Worm (Caenorhabditis elegans): ENCODE results near the gene C32D5.14.
A peak's percentile ranks its signal among the peaks of the same experiment; 100 is the strongest.

Gene C32D5.14

DNA sequence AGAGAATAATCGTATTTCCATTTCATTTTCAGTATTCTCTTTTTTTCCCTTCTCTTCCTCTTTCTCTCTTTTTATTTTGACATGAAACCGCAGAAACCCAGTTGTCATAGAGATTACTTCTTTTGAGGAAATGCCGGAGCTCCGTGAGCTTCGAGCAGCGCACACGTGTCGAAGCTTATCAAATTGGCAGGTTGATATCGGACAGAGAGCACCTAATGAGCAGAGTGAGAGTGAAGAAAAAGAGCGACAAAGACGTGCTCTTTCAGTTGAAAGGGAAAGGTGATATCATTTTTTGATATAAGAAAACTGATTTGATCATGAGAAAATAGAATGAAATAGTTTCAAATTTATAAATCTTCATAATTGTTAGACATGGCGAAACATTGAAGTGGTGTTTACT is at the start of gene C32D5.14:
TSS of gene C32D5.14 (plus strand) at position 131 of the 400 bp plus-strand sequence.
- TF ChIP-seq nhr-11 (tag; optimal IDR thresholded peaks at IDR 0.05) (peak; percentile 35), dve-1 (tag; optimal IDR thresholded peaks at IDR 0.05; ENCODE audit: insufficient read depth) (peak; percentile 54), hif-1 (tag; optimal IDR thresholded peaks at IDR 0.05) (peak in 1 of 2 experiments; percentile 45), nhr-10 (tag; optimal IDR thresholded peaks at IDR 0.05) (no peak), cey-2 (tag; optimal IDR thresholded peaks at IDR 0.05; ENCODE audit: borderline replicate concordance, insufficient read depth) (no peak), daf-16 (GFP tag; optimal IDR thresholded peaks at IDR 0.05) (no peak), daf-16 (tag; optimal IDR thresholded peaks at IDR 0.05) (peak; percentile 27), mxl-3 (GFP tag; optimal IDR thresholded peaks at IDR 0.05) (peak; percentile 52), egl-27 (tag; optimal IDR thresholded peaks at IDR 0.05) (no peak), madf-5 (GFP tag; IDR thresholded peaks at IDR 0.05) (no peak), snpc-1.2 (GFP tag; IDR thresholded peaks at IDR 0.05) (no peak), zfp-3 (GFP tag; conservative IDR thresholded peaks at IDR 0.05) (no peak), ceh-44 (GFP tag; IDR thresholded peaks at IDR 0.05) (no peak), nhr-111 (GFP tag; optimal IDR thresholded peaks at IDR 0.05) (no peak), php-3 (GFP tag; IDR thresholded peaks at IDR 0.05) (no peak), aha-1 (tag) (peak; percentile 73), dmd-6 (GFP tag; IDR thresholded peaks at IDR 0.05) (peak; percentile 84), dmd-8 (GFP tag; IDR thresholded peaks at IDR 0.05) (no peak), hlh-11 (tag; optimal IDR thresholded peaks at IDR 0.05) (peak; percentile 26), gei-8 (GFP tag; optimal IDR thresholded peaks at IDR 0.05) (no peak)

DNA sequence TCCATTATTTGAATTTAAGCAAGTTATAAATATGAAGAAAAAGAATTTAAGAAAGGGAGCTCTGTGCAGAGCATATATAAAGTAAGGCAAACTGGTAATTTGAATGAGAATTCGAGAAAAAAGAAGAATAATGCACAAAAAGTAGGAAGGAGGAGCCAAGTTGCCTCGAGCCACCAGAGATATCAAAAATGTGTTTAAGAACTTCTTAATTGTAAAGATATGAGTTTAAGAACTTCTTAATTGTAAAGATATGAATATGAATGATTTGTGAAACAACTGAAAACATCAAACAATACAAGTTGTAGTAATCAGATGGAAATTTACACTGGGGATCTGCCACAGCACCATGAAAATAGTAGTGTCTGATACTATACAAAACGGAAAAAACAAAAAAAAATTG is 48.4 kb upstream of the C32D5.14 start, which contains the start of gene F13H8.6:
TSS of gene F13H8.6 (minus strand) at position 101 of the 400 bp plus-strand sequence.
- peak in 1 of 2 experiments; percentile 69 for TF ChIP-seq unc-62 (GFP tag; optimal IDR thresholded peaks at IDR 0.05 in 1 of 2)
- no peak for TF ChIP-seq unc-62 (tag; optimal IDR thresholded peaks at IDR 0.05)
- TF ChIP-seq ama-1 (optimal IDR thresholded peaks at IDR 0.05), result no peak

DNA sequence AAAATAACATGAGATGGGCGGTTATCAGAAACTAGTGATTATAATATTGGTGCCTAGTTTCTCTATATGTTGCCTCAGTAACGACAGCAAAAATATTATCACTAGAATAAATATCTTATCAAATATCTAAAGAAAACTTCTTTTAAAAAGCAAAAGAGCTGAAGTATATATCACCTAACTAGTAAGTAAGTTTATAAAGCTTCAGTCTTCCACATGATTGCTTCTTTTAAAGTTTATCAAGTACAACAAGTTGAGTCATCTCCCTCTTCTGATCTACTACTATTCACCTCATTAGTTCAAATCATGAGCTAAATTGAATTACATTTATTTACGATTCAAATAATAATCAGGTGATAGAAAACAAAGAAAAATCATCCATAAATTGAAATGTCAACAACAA is 47.2 kb upstream of the C32D5.14 start:
- peak; percentile 32 for TF ChIP-seq T20F7.1 (GFP tag; optimal IDR thresholded peaks at IDR 0.05)
- TF ChIP-seq lin-29 (GFP tag; IDR thresholded peaks at IDR 0.05), result no peak
- peak; percentile 64 for TF ChIP-seq aha-1 (tag)

DNA sequence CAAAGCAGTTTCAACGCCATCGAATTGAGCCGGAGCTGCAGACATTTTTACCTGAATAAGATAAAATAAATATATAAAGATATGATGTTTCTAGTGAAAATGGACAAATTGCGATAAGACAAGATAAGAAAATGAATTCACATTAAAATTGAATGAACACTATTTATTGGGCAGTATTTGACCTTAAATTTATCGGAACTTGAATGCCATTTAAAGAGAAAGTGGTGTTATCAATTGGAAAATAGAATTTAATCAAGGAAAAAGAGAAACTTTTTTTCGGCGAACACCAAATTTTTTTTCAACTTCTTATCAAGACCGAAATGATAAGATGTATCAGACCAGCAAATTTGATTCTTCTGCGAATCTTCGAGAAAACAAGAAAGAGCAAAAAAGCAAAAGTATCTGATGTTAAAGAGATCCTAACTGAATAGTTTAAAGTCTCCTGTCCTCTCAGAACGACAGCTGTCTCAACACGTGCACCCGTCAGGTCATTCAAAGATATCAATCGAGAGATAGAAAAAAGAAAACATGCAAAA is 45.2 kb upstream of the C32D5.14 start, which contains the start of gene upb-1:
TSS of gene upb-1 (minus strand) at position 51 of the 536 bp plus-strand sequence.
- TF ChIP-seq ceh-62 (tag; optimal IDR thresholded peaks at IDR 0.05) (no peak), gei-8 (GFP tag; optimal IDR thresholded peaks at IDR 0.05) (no peak), tra-1 (GFP tag; IDR thresholded peaks at IDR 0.05) (no peak), attf-4 (tag; optimal IDR thresholded peaks at IDR 0.05) (no peak), saeg-2 (GFP tag; IDR thresholded peaks at IDR 0.05) (no peak), R02D3.7 (tag; optimal IDR thresholded peaks at IDR 0.05) (no peak), dmd-6 (GFP tag; IDR thresholded peaks at IDR 0.05) (peak; percentile 56; the same call in 1 of the 2 replicates), daf-8 (GFP tag; IDR thresholded peaks at IDR 0.05) (no peak), hlh-11 (tag; optimal IDR thresholded peaks at IDR 0.05) (peak; percentile 59), ces-1 (GFP tag; optimal IDR thresholded peaks at IDR 0.05) (no peak), Y105C5A.15 (GFP tag; IDR thresholded peaks at IDR 0.05) (no peak), sdz-12 (GFP tag; optimal IDR thresholded peaks at IDR 0.05) (no peak), daf-16 (GFP tag; optimal IDR thresholded peaks at IDR 0.05) (peak in 1 of 2 experiments; percentile 88), daf-16 (tag; optimal IDR thresholded peaks at IDR 0.05) (no peak), dve-1 (tag; optimal IDR thresholded peaks at IDR 0.05; ENCODE audit: insufficient read depth) (no peak), unc-39 (tag; optimal IDR thresholded peaks at IDR 0.05) (no peak), nhr-11 (tag; optimal IDR thresholded peaks at IDR 0.05) (peak; percentile 31), Y48G9A.11 (GFP tag; IDR thresholded peaks at IDR 0.05) (no peak), unc-130 (GFP tag; optimal IDR thresholded peaks at IDR 0.05) (no peak), F10B5.3 (tag; optimal IDR thresholded peaks at IDR 0.05) (no peak), ceh-44 (GFP tag; IDR thresholded peaks at IDR 0.05) (no peak), mxl-2 (GFP tag; conservative IDR thresholded peaks at IDR 0.05) (no peak), mxl-3 (GFP tag; optimal IDR thresholded peaks at IDR 0.05) (peak; percentile 36), mdt-29 (GFP tag; IDR thresholded peaks at IDR 0.05) (no peak), mdl-1 (tag; optimal IDR thresholded peaks at IDR 0.05) (peak in 1 of 2 experiments; percentile 26), nhr-25 (tag; optimal IDR thresholded peaks at IDR 0.05; ENCODE audit: borderline replicate concordance, insufficient read depth) (no peak), duxl-1 (tag; optimal IDR thresholded peaks at IDR 0.05; ENCODE audit: poor library complexity) (no peak), aha-1 (tag) (peak; percentile 62), jun-1 (tag; optimal IDR thresholded peaks at IDR 0.05) (no peak)
